Worm (Caenorhabditis elegans) whole organism, early embryonic: ENCODE results near the gene C49C8.6.

Experiments used
- B0310.2 ChIP-seq: sonication (generic microtip); optimal IDR thresholded peaks from 2 replicates; lab custom pipeline; 2016; ENCODE audit warnings: mild to moderate bottlenecking, missing genetic modification characterization, missing compliant biosample characterization
- aly-1 ChIP-seq: sonication (generic microtip); optimal IDR thresholded peaks from 2 replicates; lab custom pipeline; 2016; ENCODE audit warnings: missing genetic modification characterization, missing compliant biosample characterization
- ama-1 ChIP-seq: fragments of 150-350 bp; optimal IDR thresholded peaks from 2 replicates; lab custom pipeline; 2014
- hmbx-1 ChIP-seq: sonication (generic microtip); optimal IDR thresholded peaks from 2 replicates; lab custom pipeline; 2016; ENCODE audit warnings: mild to moderate bottlenecking, missing genetic modification characterization, missing compliant biosample characterization
- hmg-4 ChIP-seq: fragments of 200-800 bp; sonication (Bioruptor generic); optimal IDR thresholded peaks from 2 replicates; lab custom pipeline; 2018; ENCODE audit warnings: mild to moderate bottlenecking, missing genetic modification characterization, missing compliant biosample characterization
- sea-1 ChIP-seq: fragments of 200-800 bp; sonication (Bioruptor generic); conservative IDR thresholded peaks from 2 replicates; pipeline ENCODE4 v1.3.6; 2022; ENCODE audit warnings: missing genetic modification characterization, missing compliant biosample characterization

DNA sequence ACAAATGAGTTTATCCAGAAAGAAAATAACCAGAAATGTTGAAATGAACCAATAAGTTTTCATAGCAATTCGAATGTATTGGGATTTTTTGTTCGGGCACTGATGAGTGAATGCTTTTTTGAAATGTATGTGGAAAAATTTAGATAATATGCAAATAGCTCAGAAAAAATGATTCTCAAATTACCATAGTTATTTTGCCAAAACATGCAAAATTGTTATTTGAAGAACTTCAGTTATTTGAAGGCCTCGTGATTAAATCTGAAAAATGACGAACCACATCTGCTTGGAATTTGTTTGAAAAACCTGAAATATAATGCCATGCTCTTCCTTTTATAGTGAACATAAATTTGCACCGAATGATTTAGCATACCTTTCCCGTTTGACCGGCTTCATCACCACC lies at the start of gene C49C8.6:
- no peak for TF ChIP-seq B0310.2 (tag; lab: Kevin White, UChicago)
- no peak for TF ChIP-seq ama-1
- no peak for TF ChIP-seq hmg-4 (GFP tag; lab: Kevin White, UChicago)
- TF ChIP-seq hmbx-1 (tag; lab: Kevin White, UChicago), result no peak
- TF ChIP-seq aly-1 (tag; lab: Kevin White, UChicago), result no peak
- no peak for TF ChIP-seq sea-1 (GFP tag; lab: Robert Waterston, UW)
